Worm (Caenorhabditis elegans) whole organism, young adult: ENCODE measurements around the gene clec-80.

Experiments
- D2030.7 ChIP-seq: fragments of 200-800 bp; sonication (Bioruptor generic); IDR thresholded peaks from 2 replicates; pipeline ENCODE4 v1.3.6; 2022; ENCODE audit warnings: missing genetic modification reagents, missing genetic modification characterization, missing compliant biosample characterization
- F39B2.1 ChIP-seq: fragments of 200-800 bp; sonication (Bioruptor generic); IDR thresholded peaks from 2 replicates; pipeline ENCODE4 v1.3.6; 2022; ENCODE audit warnings: missing genetic modification reagents, missing genetic modification characterization, missing compliant biosample characterization
- F57A8.1 ChIP-seq: fragments of 200-800 bp; sonication (Bioruptor generic); optimal IDR thresholded peaks from 2 replicates; lab custom pipeline; 2018; ENCODE audit warnings: mild to moderate bottlenecking, missing genetic modification characterization, moderate library complexity, missing compliant biosample characterization
- K11D2.4 ChIP-seq: fragments of 200-800 bp; sonication (Bioruptor generic); IDR thresholded peaks from 2 replicates; pipeline ENCODE4 v1.3.6; 2022; ENCODE audit warnings: missing genetic modification reagents, missing genetic modification characterization, missing compliant biosample characterization
- K12H6.12 ChIP-seq: fragments of 200-800 bp; sonication (Bioruptor generic); optimal IDR thresholded peaks from 2 replicates; lab custom pipeline; 2018; ENCODE audit warnings: mild to moderate bottlenecking, missing genetic modification characterization, missing compliant biosample characterization
- Y56A3A.18 ChIP-seq: fragments of 200-800 bp; sonication (Bioruptor generic); IDR thresholded peaks from 2 replicates; pipeline ENCODE4 v1.3.6; 2022; ENCODE audit warnings: missing genetic modification reagents, missing genetic modification characterization, missing compliant biosample characterization
- athp-1 ChIP-seq: sonication (generic microtip); optimal IDR thresholded peaks from 2 replicates; lab custom pipeline; 2017; ENCODE audit warnings: mild to moderate bottlenecking, missing genetic modification characterization, missing compliant biosample characterization
- bed-1 ChIP-seq: fragments of 200-800 bp; sonication (Bioruptor generic); IDR thresholded peaks from 2 replicates; pipeline ENCODE4 v1.3.6; 2022; ENCODE audit warnings: missing genetic modification reagents, missing genetic modification characterization, missing compliant biosample characterization
- ccch-3 ChIP-seq: fragments of 200-800 bp; sonication (Bioruptor generic); optimal IDR thresholded peaks from 2 replicates; lab custom pipeline; 2018; ENCODE audit warnings: mild to moderate bottlenecking, missing genetic modification characterization, missing compliant biosample characterization
- ceh-100 ChIP-seq: fragments of 200-800 bp; sonication (Bioruptor generic); IDR thresholded peaks from 2 replicates; pipeline ENCODE4 v1.3.6; 2022; ENCODE audit warnings: missing genetic modification reagents, missing genetic modification characterization, missing compliant biosample characterization
- ceh-91 ChIP-seq: fragments of 200-800 bp; sonication (Bioruptor generic); IDR thresholded peaks from 2 replicates; pipeline ENCODE4 v1.3.6; 2022; ENCODE audit warnings: missing genetic modification reagents, missing genetic modification characterization, missing compliant biosample characterization
- chd-7 ChIP-seq: sonication (generic microtip); optimal IDR thresholded peaks from 2 replicates; lab custom pipeline; 2016; ENCODE audit warnings: mild to moderate bottlenecking, missing genetic modification characterization, moderate library complexity, missing compliant biosample characterization
- dpff-1 ChIP-seq: sonication (generic microtip); optimal IDR thresholded peaks from 2 replicates; lab custom pipeline; 2017; ENCODE audit warnings: mild to moderate bottlenecking, missing genetic modification characterization, missing compliant biosample characterization
- efl-1 ChIP-seq: fragments of 150-350 bp; optimal IDR thresholded peaks from 2 replicates; lab custom pipeline; 2014; ENCODE audit warnings: missing biosample characterization, missing genetic modification reagents, missing genetic modification characterization
- hlh-12 ChIP-seq: sonication (generic microtip); optimal IDR thresholded peaks from 2 replicates; lab custom pipeline; 2016; ENCODE audit warnings: missing genetic modification characterization, missing compliant biosample characterization
- hlh-26 ChIP-seq: fragments of 200-800 bp; sonication (Bioruptor generic); conservative IDR thresholded peaks from 2 replicates; pipeline ENCODE4 v1.3.6; 2022; ENCODE audit warnings: missing genetic modification reagents, missing genetic modification characterization, missing compliant biosample characterization
- hmg-20 ChIP-seq: fragments of 200-800 bp; sonication (Bioruptor generic); IDR thresholded peaks from 2 replicates; pipeline ENCODE4 v1.3.6; 2022; ENCODE audit warnings: missing genetic modification reagents, missing genetic modification characterization, missing compliant biosample characterization
- hrde-1 ChIP-seq: sonication (generic microtip); optimal IDR thresholded peaks from 2 replicates; lab custom pipeline; 2016; ENCODE audit warnings: missing genetic modification characterization, mild to moderate bottlenecking, missing compliant biosample characterization, moderate library complexity, missing genotype, missing genetic modification reagents, borderline replicate concordance
- hsf-1 ChIP-seq: fragments of 200-800 bp; sonication (Bioruptor generic); IDR thresholded peaks from 2 replicates; pipeline ENCODE4 v1.3.6; 2022; ENCODE audit warnings: missing genetic modification reagents, missing genetic modification characterization, missing compliant biosample characterization
- lag-1 ChIP-seq: fragments of 200-800 bp; sonication (Bioruptor generic); IDR thresholded peaks from 2 replicates; pipeline ENCODE4 v1.3.6; 2022; ENCODE audit warnings: missing genetic modification reagents, missing genetic modification characterization, missing compliant biosample characterization
- lin-40 ChIP-seq: sonication (generic microtip); optimal IDR thresholded peaks from 2 replicates; lab custom pipeline; 2016; ENCODE audit warnings: missing genetic modification characterization, mild to moderate bottlenecking, missing compliant biosample characterization, missing genotype, missing genetic modification reagents
- lsl-1 ChIP-seq: fragments of 200-800 bp; sonication (Bioruptor generic); optimal IDR thresholded peaks from 2 replicates; lab custom pipeline; 2018; ENCODE audit warnings: mild to moderate bottlenecking, missing genetic modification characterization, moderate library complexity, missing compliant biosample characterization
- madf-3 ChIP-seq: fragments of 200-800 bp; sonication (Bioruptor generic); IDR thresholded peaks from 2 replicates; pipeline ENCODE4 v1.3.6; 2022; ENCODE audit warnings: missing genetic modification reagents, missing genetic modification characterization, missing compliant biosample characterization
- mes-4 ChIP-seq: sonication (generic microtip); optimal IDR thresholded peaks from 2 replicates; lab custom pipeline; 2016; ENCODE audit warnings: missing genotype, missing genetic modification characterization, missing compliant biosample characterization
- mxl-1 ChIP-seq: sonication (generic microtip); optimal IDR thresholded peaks from 2 replicates; lab custom pipeline; 2016; ENCODE audit warnings: missing genetic modification characterization, missing compliant biosample characterization
- nfya-2 ChIP-seq: fragments of 200-800 bp; sonication (Bioruptor generic); IDR thresholded peaks from 2 replicates; pipeline ENCODE4 v1.3.6; 2022; ENCODE audit warnings: missing genetic modification reagents, missing genetic modification characterization, missing compliant biosample characterization
- nhr-120 ChIP-seq: fragments of 200-800 bp; sonication (Bioruptor generic); IDR thresholded peaks from 2 replicates; pipeline ENCODE4 v1.3.6; 2022; ENCODE audit warnings: missing genetic modification characterization, missing compliant biosample characterization
- nhr-179 ChIP-seq: sonication (generic microtip); optimal IDR thresholded peaks from 2 replicates; lab custom pipeline; 2016; ENCODE audit warnings: mild to moderate bottlenecking, missing genetic modification characterization, missing compliant biosample characterization
- nhr-80 ChIP-seq: sonication (generic microtip); optimal IDR thresholded peaks from 2 replicates; lab custom pipeline; 2016; ENCODE audit warnings: missing genetic modification characterization, missing compliant biosample characterization
- nhr-90 ChIP-seq: sonication (generic microtip); optimal IDR thresholded peaks from 2 replicates; lab custom pipeline; 2016; ENCODE audit warnings: missing genotype, mild to moderate bottlenecking, missing genetic modification characterization, missing compliant biosample characterization
- pbrm-1 ChIP-seq: fragments of 200-800 bp; sonication (Bioruptor generic); IDR thresholded peaks from 2 replicates; pipeline ENCODE4 v1.3.6; 2022; ENCODE audit warnings: missing genetic modification reagents, missing genetic modification characterization, missing compliant biosample characterization
- rec-8 ChIP-seq, 2 experiments: sonication (generic microtip); optimal IDR thresholded peaks; 2 replicates each; lab custom pipeline; 2016; ENCODE audit warnings: mild to moderate bottlenecking in 2 of 2, missing genetic modification characterization in 2 of 2, missing genetic modification reagents in 2 of 2, missing genotype in 2 of 2, missing biosample characterization in 1 of 2, missing compliant biosample characterization in 1 of 2, moderate library complexity in 1 of 2
- repo-1 ChIP-seq: sonication (generic microtip); optimal IDR thresholded peaks from 2 replicates; lab custom pipeline; 2017; ENCODE audit warnings: mild to moderate bottlenecking, missing genetic modification characterization, missing compliant biosample characterization
- rpc-1 ChIP-seq, 2 experiments: fragments of 150-350 bp in 1 of 2; sonication (generic microtip) in 1 of 2; optimal IDR thresholded peaks; 2 replicates each; lab custom pipeline; 2014 to 2018; ENCODE audit warnings: missing biosample characterization in 1 of 2, missing genetic modification characterization in 1 of 2, missing genetic modification reagents in 1 of 2, missing genotype in 1 of 2
- sea-2 ChIP-seq: fragments of 200-800 bp; sonication (Bioruptor generic); IDR thresholded peaks from 2 replicates; pipeline ENCODE4 v1.3.6; 2022; ENCODE audit warnings: missing genetic modification characterization, missing compliant biosample characterization
- snpc-1.3 ChIP-seq: sonication (generic microtip); optimal IDR thresholded peaks from 2 replicates; lab custom pipeline; 2017; ENCODE audit warnings: missing genetic modification characterization, mild to moderate bottlenecking, missing compliant biosample characterization, antibody characterized with exemption, moderate library complexity, missing genotype, missing genetic modification reagents; ENCODE audit not compliant: insufficient read depth
- snpc-3.4 ChIP-seq: sonication (generic microtip); optimal IDR thresholded peaks from 2 replicates; lab custom pipeline; 2017; ENCODE audit warnings: missing genetic modification characterization, mild to moderate bottlenecking, missing compliant biosample characterization, antibody characterized with exemption, moderate library complexity, missing genotype, missing genetic modification reagents
- snpc-4 ChIP-seq, 5 experiments: fragments of 150-350 bp in 1 of 5; sonication (generic microtip) in 4 of 5; optimal IDR thresholded peaks; 2 replicates each; lab custom pipeline; 2014 to 2018; ENCODE audit warnings: missing genetic modification characterization in 5 of 5, missing biosample characterization in 3 of 5, antibody characterized with exemption in 2 of 5, mild to moderate bottlenecking in 2 of 5, missing compliant biosample characterization in 2 of 5, missing genotype in 2 of 5, moderate library complexity in 2 of 5, missing genetic modification reagents in 1 of 5
- ztf-26 ChIP-seq: sonication (generic microtip); optimal IDR thresholded peaks from 2 replicates; lab custom pipeline; 2017; ENCODE audit warnings: missing genetic modification characterization, missing compliant biosample characterization
- ztf-28 ChIP-seq: fragments of 200-800 bp; sonication (Bioruptor generic); IDR thresholded peaks from 2 replicates; pipeline ENCODE4 v1.3.6; 2022; ENCODE audit warnings: missing genetic modification reagents, missing genetic modification characterization, missing compliant biosample characterization
- ztf-6 ChIP-seq: fragments of 200-800 bp; sonication (Bioruptor generic); IDR thresholded peaks from 2 replicates; pipeline ENCODE4 v1.3.6; 2022; ENCODE audit warnings: missing genetic modification reagents, missing genetic modification characterization, missing compliant biosample characterization

Gene clec-80

ce11 chrIV:2825460-2826103 is 2.0 kb downstream of the clec-80 start (continued):
- TF ChIP-seq athp-1 (tag; lab: Kevin White, UChicago) (no peak), hlh-12 (tag; lab: Kevin White, UChicago) (no peak), ccch-3 (GFP tag; lab: Kevin White, UChicago) (no peak), efl-1 (no peak), mes-4 (no peak), hlh-26 (GFP tag; lab: Robert Waterston, UW) (no peak), ceh-91 (no peak), hmg-20 (no peak), mxl-1 (tag; lab: Kevin White, UChicago) (no peak), snpc-4 (GFP tag; optimal IDR thresholded peaks at IDR 0.05; lab: Kevin White, UChicago) (peak; percentile 89), snpc-4 (tag; optimal IDR thresholded peaks at IDR 0.05; lab: Kevin White, UChicago) (peak; percentile 77 to 95 (median 90)), F57A8.1 (GFP tag; lab: Kevin White, UChicago) (no peak), hrde-1 (tag; lab: Kevin White, UChicago) (no peak)

- TF ChIP-seq madf-3 (GFP tag; lab: Robert Waterston, UW) (no peak), nhr-80 (tag; lab: Kevin White, UChicago) (peak; percentile 58)
Measured at ce11 chrIV:2826335-2826734, 2.8 kb downstream of the clec-80 start.

- no peak for TF ChIP-seq mes-4
- TF ChIP-seq nhr-179 (tag; lab: Kevin White, UChicago) = no peak
- no peak for TF ChIP-seq ceh-100 (GFP tag; lab: Robert Waterston, UW)
- TF ChIP-seq hlh-12 (tag; lab: Kevin White, UChicago) = no peak
- no peak for TF ChIP-seq bed-1
- no peak for TF ChIP-seq sea-2
- TF ChIP-seq D2030.7 (GFP tag; lab: Robert Waterston, UW) = no peak
- no peak for TF ChIP-seq rpc-1 (optimal IDR thresholded peaks at IDR 0.05; lab: Kevin White, UChicago)
- TF ChIP-seq rpc-1 (tag; optimal IDR thresholded peaks at IDR 0.05; lab: Kevin White, UChicago) = no peak
- no peak for TF ChIP-seq ztf-26 (tag; lab: Kevin White, UChicago)
- no peak for TF ChIP-seq lin-40
- no peak for TF ChIP-seq dpff-1 (tag; lab: Kevin White, UChicago)
- TF ChIP-seq K12H6.12 (tag; lab: Kevin White, UChicago) = no peak
- TF ChIP-seq pbrm-1 (GFP tag; lab: Robert Waterston, UW) = no peak
- TF ChIP-seq snpc-3.4 (tag; lab: Kevin White, UChicago) = no peak
- no peak for TF ChIP-seq hsf-1
Measured at ce11 chrIV:2832587-2832986, 9.0 kb downstream of the clec-80 start, which contains the start of the genes Y54G2A.48 and pudl-1. Y54G2A.48 (minus strand) TSS chrIV:2832687. pudl-1 (plus strand) TSS chrIV:2832906.

ce11 chrIV:2834516-2834915 is 11.0 kb downstream of the clec-80 start, which contains the start of gene pudl-2:
pudl-2 (plus strand) TSS chrIV:2834816.
- TF ChIP-seq efl-1 (no peak), ztf-28 (GFP tag; lab: Robert Waterston, UW) (no peak), bed-1 (no peak), F57A8.1 (GFP tag; lab: Kevin White, UChicago) (no peak)

- TF ChIP-seq lin-40 = no peak
- TF ChIP-seq D2030.7 (GFP tag; lab: Robert Waterston, UW) = no peak
- no peak for TF ChIP-seq snpc-1.3
- no peak for TF ChIP-seq nfya-2 (GFP tag; lab: Robert Waterston, UW)
- TF ChIP-seq repo-1 (tag; lab: Kevin White, UChicago) = no peak
- TF ChIP-seq nhr-120 = no peak
- no peak for TF ChIP-seq rec-8 (tag; optimal IDR thresholded peaks at IDR 0.05; lab: Kevin White, UChicago)
- TF ChIP-seq lag-1 (GFP tag; lab: Robert Waterston, UW) = no peak
- TF ChIP-seq lsl-1 (GFP tag; lab: Kevin White, UChicago) = no peak
- no peak for TF ChIP-seq F39B2.1 (GFP tag; lab: Robert Waterston, UW)
- TF ChIP-seq nhr-90 = no peak
- no peak for TF ChIP-seq chd-7 (tag; lab: Kevin White, UChicago)
- no peak for TF ChIP-seq Y56A3A.18 (GFP tag; lab: Robert Waterston, UW)
- no peak for TF ChIP-seq ztf-6 (GFP tag; lab: Robert Waterston, UW)
- TF ChIP-seq K11D2.4 (GFP tag; lab: Robert Waterston, UW) = no peak
Measured at ce11 chrIV:2835364-2835763, 11.8 kb downstream of the clec-80 start, which contains the start of gene clec-82. clec-82 (plus strand) TSS chrIV:2835664.
